Fruit fly (Drosophila melanogaster) whole organism, embryonic: Measurements from ENCODE around the gene Prim1.

ENCODE experiments used
- CG10274 ChIP-seq: fragments of 200-800 bp; sonication (Bioruptor generic); optimal IDR thresholded peaks from 3 replicates; lab custom pipeline; 2017; ENCODE audit warnings: missing biosample characterization, mild to moderate bottlenecking, missing genetic modification characterization
- CG12219 ChIP-seq: fragments of 200-800 bp; sonication (Bioruptor generic); optimal IDR thresholded peaks from 3 replicates; lab custom pipeline; 2018; ENCODE audit warnings: missing biosample characterization, mild to moderate bottlenecking, missing genetic modification characterization
- CG1529 ChIP-seq: fragments of 200-800 bp; sonication (Bioruptor generic); optimal IDR thresholded peaks from 3 replicates; lab custom pipeline; 2018; ENCODE audit warnings: missing biosample characterization, missing genetic modification characterization
- CG17385 ChIP-seq: fragments of 200-800 bp; sonication (Bioruptor generic); optimal IDR thresholded peaks from 3 replicates; lab custom pipeline; 2018; ENCODE audit warnings: missing biosample characterization, mild to moderate bottlenecking, missing genetic modification characterization
- CG17612 ChIP-seq: fragments of 200-800 bp; sonication (Bioruptor generic); IDR thresholded peaks from 2 replicates; pipeline ENCODE4 v1.3.6; 2022; ENCODE audit warnings: missing biosample characterization, missing genetic modification characterization
- CG33213 ChIP-seq: fragments of 200-800 bp; sonication (Bioruptor generic); optimal IDR thresholded peaks from 3 replicates; lab custom pipeline; 2016; ENCODE audit warnings: missing biosample characterization, missing genetic modification characterization
- CG4282 ChIP-seq: fragments of 200-800 bp; sonication (Bioruptor generic); optimal IDR thresholded peaks from 2 replicates; lab custom pipeline; 2016; ENCODE audit warnings: missing biosample characterization, missing genetic modification characterization
- CG4424 ChIP-seq: fragments of 200-800 bp; sonication (Bioruptor generic); optimal IDR thresholded peaks from 3 replicates; lab custom pipeline; 2016; ENCODE audit warnings: missing biosample characterization, missing genetic modification characterization
- CG6175 ChIP-seq: fragments of 200-800 bp; sonication (Bioruptor generic); IDR thresholded peaks from 3 replicates; pipeline ENCODE4 v1.3.6; 2022; ENCODE audit warnings: missing biosample characterization, missing genetic modification characterization
- CG6683 ChIP-seq: fragments of 200-800 bp; sonication (Bioruptor generic); optimal IDR thresholded peaks from 2 replicates; lab custom pipeline; 2017; ENCODE audit warnings: missing biosample characterization, mild to moderate bottlenecking, missing genetic modification characterization, missing genetic modification reagents
- CG8388 ChIP-seq: fragments of 200-800 bp; sonication (Bioruptor generic); optimal IDR thresholded peaks from 2 replicates; lab custom pipeline; 2019; ENCODE audit warnings: missing biosample characterization, mild to moderate bottlenecking, missing genetic modification characterization, moderate library complexity
- CG9932 ChIP-seq: fragments of 200-800 bp; sonication (Bioruptor generic); IDR thresholded peaks from 2 replicates; pipeline ENCODE4 v1.3.6; 2022; ENCODE audit warnings: missing biosample characterization, missing genetic modification characterization
- CHES-1-like ChIP-seq: fragments of 200-800 bp; sonication (Bioruptor generic); optimal IDR thresholded peaks from 2 replicates; lab custom pipeline; 2016; ENCODE audit warnings: missing biosample characterization, missing genetic modification characterization
- CTCF ChIP-seq: fragments of 200-800 bp; sonication (Bioruptor generic); optimal IDR thresholded peaks from 2 replicates; lab custom pipeline; 2017; ENCODE audit warnings: missing biosample characterization, mild to moderate bottlenecking, missing genetic modification characterization, moderate library complexity
- D19B ChIP-seq: fragments of 200-800 bp; sonication (Bioruptor generic); optimal IDR thresholded peaks from 2 replicates; lab custom pipeline; 2017; ENCODE audit warnings: missing biosample characterization, mild to moderate bottlenecking, missing genetic modification characterization
- HLH3B ChIP-seq: fragments of 200-800 bp; sonication (Bioruptor generic); IDR thresholded peaks from 2 replicates; pipeline ENCODE4 v1.3.6; 2022; ENCODE audit warnings: missing biosample characterization, missing genetic modification characterization
- Hr78 ChIP-seq, 2 experiments: fragments of 200-800 bp in 1 of 2; fragments of >200 bp in 1 of 2; sonication (Bioruptor generic) in 1 of 2; optimal IDR thresholded peaks; 2 replicates each; lab custom pipeline; 2017 to 2019; ENCODE audit warnings: missing biosample characterization in 2 of 2, missing genetic modification characterization in 2 of 2, mild to moderate bottlenecking in 1 of 2, moderate library complexity in 1 of 2
- Med ChIP-seq: fragments of 200-800 bp; sonication (Bioruptor generic); peaks from one replicate; lab custom pipeline; 2016; ENCODE audit warnings: missing biosample characterization, missing genetic modification characterization, mild to moderate bottlenecking, inconsistent platforms, moderate library complexity
- NFAT ChIP-seq: fragments of 200-800 bp; sonication (Bioruptor generic); IDR thresholded peaks from 2 replicates; pipeline ENCODE4 v1.3.6; 2022; ENCODE audit warnings: missing biosample characterization, missing genetic modification characterization
- Nf-YC ChIP-seq: fragments of 200-800 bp; optimal IDR thresholded peaks from 3 replicates; lab custom pipeline; 2019; ENCODE audit warnings: missing biosample characterization, mild to moderate bottlenecking, missing genetic modification characterization, moderate library complexity
- Six4 ChIP-seq: fragments of 200-800 bp; sonication (Bioruptor generic); optimal IDR thresholded peaks from 2 replicates; lab custom pipeline; 2016; ENCODE audit warnings: missing biosample characterization, missing genetic modification characterization
- Sry-β ChIP-seq: fragments of 200-800 bp; sonication (Bioruptor generic); optimal IDR thresholded peaks from 2 replicates; lab custom pipeline; 2018; ENCODE audit warnings: missing biosample characterization, mild to moderate bottlenecking, missing genetic modification characterization, moderate library complexity
- Xbp1 ChIP-seq: fragments of 200-800 bp; sonication (Bioruptor generic); optimal IDR thresholded peaks from 3 replicates; lab custom pipeline; 2016; ENCODE audit warnings: missing biosample characterization, mild to moderate bottlenecking, missing genetic modification characterization
- cg ChIP-seq: fragments of 200-800 bp; sonication (Bioruptor generic); optimal IDR thresholded peaks from 3 replicates; lab custom pipeline; 2019; ENCODE audit warnings: missing biosample characterization, mild to moderate bottlenecking, missing genetic modification characterization, moderate library complexity
- crp ChIP-seq, 2 experiments: fragments of 200-800 bp; sonication (Bioruptor generic); optimal IDR thresholded peaks; 2 replicates in 1 of 2; 3 replicates in 1 of 2; lab custom pipeline; 2017; ENCODE audit warnings: missing biosample characterization in 2 of 2, missing genetic modification characterization in 2 of 2, mild to moderate bottlenecking in 1 of 2, moderate library complexity in 1 of 2
- cwo ChIP-seq: fragments of 200-800 bp; sonication (Bioruptor generic); optimal IDR thresholded peaks from 3 replicates; lab custom pipeline; 2017; ENCODE audit warnings: missing biosample characterization, missing genetic modification characterization, mild to moderate bottlenecking, moderate library complexity, missing genetic modification reagents
- dati ChIP-seq: fragments of 200-800 bp; sonication (Bioruptor generic); IDR thresholded peaks from 2 replicates; pipeline ENCODE4 v1.3.6; 2022; ENCODE audit warnings: missing biosample characterization, missing genetic modification characterization
- dysf ChIP-seq: fragments of 200-800 bp; sonication (Bioruptor generic); IDR thresholded peaks from 3 replicates; pipeline ENCODE4 v1.3.6; 2022; ENCODE audit warnings: missing biosample characterization, missing genetic modification characterization
- fd3F ChIP-seq: fragments of 200-800 bp; sonication (Bioruptor generic); optimal IDR thresholded peaks from 2 replicates; lab custom pipeline; 2018; ENCODE audit warnings: missing biosample characterization, mild to moderate bottlenecking, missing genetic modification characterization, moderate library complexity
- ftz-f1 ChIP-seq: fragments of 200-800 bp; sonication (Bioruptor generic); optimal IDR thresholded peaks from 2 replicates; lab custom pipeline; 2016; ENCODE audit warnings: missing biosample characterization, missing genetic modification characterization
- grau ChIP-seq: fragments of 200-800 bp; optimal IDR thresholded peaks from 3 replicates; lab custom pipeline; 2019; ENCODE audit warnings: missing biosample characterization, mild to moderate bottlenecking, missing genetic modification characterization, moderate library complexity
- gro ChIP-seq: fragments of 200-800 bp; sonication (Bioruptor generic); optimal IDR thresholded peaks from 2 replicates; lab custom pipeline; 2016; ENCODE audit warnings: missing biosample characterization, missing genetic modification characterization
- hth ChIP-seq: fragments of >200 bp; optimal IDR thresholded peaks from 2 replicates; lab custom pipeline; 2017; ENCODE audit warnings: inconsistent platforms
- jumu ChIP-seq: fragments of 200-800 bp; sonication (Bioruptor generic); optimal IDR thresholded peaks from 3 replicates; lab custom pipeline; 2016; ENCODE audit warnings: missing biosample characterization, missing genetic modification characterization
- knrl ChIP-seq: fragments of 200-800 bp; sonication (Bioruptor generic); IDR thresholded peaks from 3 replicates; pipeline ENCODE4 v1.3.6; 2022; ENCODE audit warnings: missing biosample characterization, missing genetic modification characterization; ENCODE audit not compliant: partially characterized antibody
- lilli ChIP-seq: fragments of 200-800 bp; sonication (Bioruptor generic); optimal IDR thresholded peaks from 3 replicates; lab custom pipeline; 2016; ENCODE audit warnings: missing biosample characterization, missing genetic modification characterization
- nmo ChIP-seq: fragments of 200-800 bp; sonication (Bioruptor generic); optimal IDR thresholded peaks from 2 replicates; lab custom pipeline; 2018; ENCODE audit warnings: missing biosample characterization, mild to moderate bottlenecking, missing genetic modification characterization, moderate library complexity
- pfk ChIP-seq: fragments of 200-800 bp; sonication (Bioruptor generic); optimal IDR thresholded peaks from 2 replicates; lab custom pipeline; 2018; ENCODE audit warnings: missing biosample characterization, mild to moderate bottlenecking, missing genetic modification characterization, moderate library complexity
- pho ChIP-seq: fragments of 200-800 bp; sonication (Bioruptor generic); optimal IDR thresholded peaks from 2 replicates; lab custom pipeline; 2016; ENCODE audit warnings: missing biosample characterization, missing genetic modification characterization
- phol ChIP-seq: fragments of 200-800 bp; sonication (Bioruptor generic); optimal IDR thresholded peaks from 3 replicates; lab custom pipeline; 2018; ENCODE audit warnings: missing biosample characterization, mild to moderate bottlenecking, missing genetic modification characterization, moderate library complexity
- pros ChIP-seq: fragments of 200-800 bp; sonication (Bioruptor generic); optimal IDR thresholded peaks from 3 replicates; lab custom pipeline; 2019; ENCODE audit warnings: missing biosample characterization, mild to moderate bottlenecking, missing genetic modification characterization, moderate library complexity
- pzg ChIP-seq: fragments of 200-800 bp; sonication (Bioruptor generic); optimal IDR thresholded peaks from 3 replicates; lab custom pipeline; 2018; ENCODE audit warnings: missing biosample characterization, mild to moderate bottlenecking, missing genetic modification characterization, moderate library complexity
- run ChIP-seq: fragments of 200-800 bp; sonication (Bioruptor generic); optimal IDR thresholded peaks from 3 replicates; lab custom pipeline; 2018; ENCODE audit warnings: missing biosample characterization, mild to moderate bottlenecking, missing genetic modification characterization
- salm ChIP-seq: fragments of 200-800 bp; sonication (Bioruptor generic); optimal IDR thresholded peaks from 2 replicates; lab custom pipeline; 2018; ENCODE audit warnings: missing biosample characterization, mild to moderate bottlenecking, missing genetic modification characterization
- sens ChIP-seq: fragments of 200-800 bp; sonication (Bioruptor generic); peaks from one replicate; lab custom pipeline; 2016; ENCODE audit warnings: missing biosample characterization, missing genetic modification characterization
- sens-2 ChIP-seq: fragments of 200-800 bp; sonication (Bioruptor generic); IDR thresholded peaks from 2 replicates; pipeline ENCODE4 v1.3.6; 2022; ENCODE audit warnings: missing biosample characterization, missing genetic modification characterization
- sisA ChIP-seq: fragments of 200-800 bp; sonication (Bioruptor generic); IDR thresholded peaks from 2 replicates; pipeline ENCODE4 v1.3.6; 2022; ENCODE audit warnings: missing biosample characterization, missing genetic modification characterization
- sug ChIP-seq: fragments of 200-800 bp; optimal IDR thresholded peaks from 2 replicates; lab custom pipeline; 2019; ENCODE audit warnings: missing biosample characterization, mild to moderate bottlenecking, missing genetic modification characterization, moderate library complexity
- ttk ChIP-seq: fragments of 200-800 bp; sonication (Bioruptor generic); IDR thresholded peaks from 2 replicates; pipeline ENCODE4 v2.1.2; 2022; ENCODE audit warnings: missing biosample characterization, missing genetic modification characterization
- zfh1 ChIP-seq: fragments of 200-800 bp; sonication (Bioruptor generic); IDR thresholded peaks from 3 replicates; pipeline ENCODE4 v1.3.6; 2022; ENCODE audit warnings: missing biosample characterization, missing genetic modification characterization

Gene Prim1

DNA sequence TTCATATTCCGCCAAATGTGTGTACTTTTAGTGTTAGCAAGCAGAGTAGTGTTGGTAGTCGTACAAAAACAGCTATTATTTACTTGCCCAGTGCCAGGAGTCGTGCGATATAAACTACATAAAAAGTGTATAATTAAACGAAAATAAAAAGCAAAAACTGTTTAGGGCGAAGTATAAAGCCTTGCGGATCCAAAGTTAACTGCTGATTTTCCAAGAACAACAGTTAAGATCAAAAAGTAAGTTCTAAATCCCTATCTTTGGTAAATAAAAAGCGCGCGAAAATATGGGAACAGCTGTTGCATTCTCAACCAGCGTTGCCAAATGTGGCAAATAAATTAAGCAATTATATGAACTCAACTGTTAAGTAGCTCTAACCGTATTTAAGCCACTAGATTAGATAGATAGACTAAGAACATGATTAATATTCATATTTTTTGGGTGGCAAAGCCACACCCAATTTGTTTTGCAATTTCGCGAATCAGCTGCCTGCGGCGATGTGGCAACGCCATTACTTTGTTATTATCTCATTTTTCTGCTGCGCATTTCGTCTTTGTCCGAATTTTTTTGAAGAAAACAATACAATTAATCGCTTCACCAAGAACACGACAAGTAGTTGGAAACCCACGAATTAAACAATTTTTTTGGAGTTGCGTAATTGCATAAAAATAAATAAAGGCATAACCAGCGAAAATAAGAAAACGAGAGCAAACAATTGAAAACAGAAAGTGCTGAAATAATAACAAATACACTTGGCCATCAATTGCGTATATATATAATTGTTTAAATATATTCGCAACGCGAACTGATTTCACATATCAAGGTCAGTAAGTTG, at the start of gene Prim1, which contains the start of gene CG7083 (continued):
- peak; percentile 47 for TF ChIP-seq Nf-YC (tag; lab: Kevin White, UChicago)
- peak; percentile 55 for TF ChIP-seq nmo
- no peak for TF ChIP-seq CG10274
- TF ChIP-seq CG33213: peak; percentile 32
- TF ChIP-seq sens-2: 0 out of 2 replicates have a peak, but pooled peaks have one; percentile 20
- peak; percentile 64 for TF ChIP-seq CG4424
- TF ChIP-seq sens: peak; percentile 93
- TF ChIP-seq zfh1: peak; percentile 63; the same call in 1 of the 3 replicates
- TF ChIP-seq Sry-β (GFP tag; lab: Kevin White, UChicago): no peak
- 0 out of 2 replicates have a peak, but pooled peaks have one; percentile 22 for TF ChIP-seq sisA (GFP tag; lab: Robert Waterston, UW)
- TF ChIP-seq knrl: no peak
- no peak for TF ChIP-seq CG17612 (GFP tag; lab: Robert Waterston, UW)
- no peak for TF ChIP-seq fd3F (GFP tag; lab: Kevin White, UChicago)
- TF ChIP-seq phol (tag; lab: Kevin White, UChicago): peak; percentile 68
- peak; percentile 94 for TF ChIP-seq Med (GFP tag; lab: Kevin White, UChicago)
- no peak for TF ChIP-seq D19B (GFP tag; lab: Kevin White, UChicago)
- TF ChIP-seq pzg (GFP tag; lab: Kevin White, UChicago): peak; percentile 63
- TF ChIP-seq CG8388 (GFP tag; lab: Kevin White, UChicago): peak; percentile 51
- no peak for TF ChIP-seq NFAT
- no peak for TF ChIP-seq CG6683 (GFP tag; lab: Kevin White, UChicago)
- TF ChIP-seq run: no peak
- TF ChIP-seq pho: peak; percentile 71
- TF ChIP-seq crp (GFP tag; optimal IDR thresholded peaks at IDR 0.05; lab: Kevin White, UChicago): peak; percentile 93 to 97
- peak; percentile 76 for TF ChIP-seq CHES-1-like (GFP tag; lab: Kevin White, UChicago)
- no peak for TF ChIP-seq dati (GFP tag; lab: Robert Waterston, UW)
- TF ChIP-seq pfk: no peak
- TF ChIP-seq Hr78 (GFP tag; optimal IDR thresholded peaks at IDR 0.05; lab: Kevin White, UChicago): no peak
- TF ChIP-seq Six4 (GFP tag; lab: Kevin White, UChicago): peak; percentile 46
- peak; percentile 52 for TF ChIP-seq grau (tag; lab: Kevin White, UChicago)
- peak; percentile 64 for TF ChIP-seq jumu
- TF ChIP-seq ftz-f1 (GFP tag; lab: Kevin White, UChicago): peak; percentile 0
- peak; percentile 40 for TF ChIP-seq CTCF (GFP tag; lab: Kevin White, UChicago)
- no peak for TF ChIP-seq hth
- TF ChIP-seq ttk: 0 out of 2 replicates have a peak, but pooled peaks have one; percentile 19
- TF ChIP-seq CG1529: peak; percentile 46
- no peak for TF ChIP-seq pros (GFP tag; lab: Kevin White, UChicago)
- TF ChIP-seq HLH3B (GFP tag; lab: Robert Waterston, UW): no peak; the same call in 1 of the 2 replicates
- no peak for TF ChIP-seq CG6175 (GFP tag; lab: Robert Waterston, UW)
- no peak for TF ChIP-seq dysf
- peak; percentile 73 for TF ChIP-seq lilli (GFP tag; lab: Kevin White, UChicago)
- TF ChIP-seq salm (tag; lab: Kevin White, UChicago): peak; percentile 20
- peak; percentile 67 for TF ChIP-seq sug
- peak; percentile 50; the same call in 1 of the 2 replicates for TF ChIP-seq CG9932 (GFP tag; lab: Robert Waterston, UW)
- peak; percentile 21 for TF ChIP-seq cwo (GFP tag; lab: Kevin White, UChicago)
- TF ChIP-seq Xbp1: peak; percentile 75
- TF ChIP-seq CG17385 (GFP tag; lab: Kevin White, UChicago): peak; percentile 60
- TF ChIP-seq gro: peak; percentile 69
- no peak for TF ChIP-seq CG4282 (GFP tag; lab: Kevin White, UChicago)
- no peak for TF ChIP-seq cg (GFP tag; lab: Kevin White, UChicago)
- peak; percentile 14 for TF ChIP-seq CG12219
